Fruit fly (Drosophila melanogaster) whole organism, embryonic: ENCODE data around the gene CG11723.
A peak's percentile ranks its signal among the peaks of the same experiment; 100 is the strongest.

Experiments used
- Ada2b ChIP-seq: fragments of 200-800 bp; sonication (Bioruptor generic); IDR thresholded peaks from 2 replicates; pipeline ENCODE4 v1.3.6; 2022; ENCODE audit warnings: missing biosample characterization, missing genetic modification characterization
- Bdp1 ChIP-seq: fragments of 200-800 bp; sonication (Bioruptor generic); optimal IDR thresholded peaks from 3 replicates; lab custom pipeline; 2016; ENCODE audit warnings: missing biosample characterization, missing genetic modification characterization
- C15 ChIP-seq: fragments of 200-800 bp; sonication (Bioruptor generic); IDR thresholded peaks from 3 replicates; pipeline ENCODE4 v1.3.6; 2022; ENCODE audit warnings: missing biosample characterization, missing genetic modification characterization
- CG10147 ChIP-seq: fragments of 200-800 bp; sonication (Bioruptor generic); optimal IDR thresholded peaks from 2 replicates; lab custom pipeline; 2019; ENCODE audit warnings: missing biosample characterization, mild to moderate bottlenecking, missing genetic modification characterization, moderate library complexity
- CG10366 ChIP-seq: fragments of 200-800 bp; sonication (Bioruptor generic); IDR thresholded peaks from 2 replicates; pipeline ENCODE4 v1.3.6; 2022; ENCODE audit warnings: missing biosample characterization, missing genetic modification characterization
- CG10462 ChIP-seq: fragments of 200-800 bp; sonication (Bioruptor generic); optimal IDR thresholded peaks from 2 replicates; lab custom pipeline; 2016; ENCODE audit warnings: missing biosample characterization, missing genetic modification characterization
- CG11695 ChIP-seq: fragments of 200-800 bp; sonication (Bioruptor generic); IDR thresholded peaks from 3 replicates; pipeline ENCODE4 v1.3.6; 2022; ENCODE audit warnings: missing biosample characterization, missing genetic modification characterization
- CG12155 ChIP-seq: fragments of 200-800 bp; sonication (Bioruptor generic); optimal IDR thresholded peaks from 3 replicates; lab custom pipeline; 2016; ENCODE audit warnings: missing biosample characterization, missing genetic modification characterization
- CG12391 ChIP-seq: fragments of 200-800 bp; sonication (Bioruptor generic); optimal IDR thresholded peaks from 3 replicates; lab custom pipeline; 2018; ENCODE audit warnings: missing biosample characterization, mild to moderate bottlenecking, missing genetic modification characterization, moderate library complexity
- CG16779 ChIP-seq: fragments of 200-800 bp; sonication (Bioruptor generic); IDR thresholded peaks from 2 replicates; pipeline ENCODE4 v1.3.6; 2022; ENCODE audit warnings: missing biosample characterization, missing genetic modification characterization
- CG17186 ChIP-seq: fragments of 200-800 bp; sonication (Bioruptor generic); optimal IDR thresholded peaks from 3 replicates; lab custom pipeline; 2017; ENCODE audit warnings: missing biosample characterization, missing genetic modification reagents, missing genetic modification characterization
- CG17359 ChIP-seq: fragments of 200-800 bp; sonication (Bioruptor generic); optimal IDR thresholded peaks from 3 replicates; lab custom pipeline; 2018; ENCODE audit warnings: missing biosample characterization, mild to moderate bottlenecking, missing genetic modification characterization, moderate library complexity
- CG2199 ChIP-seq: fragments of 200-800 bp; sonication (Bioruptor generic); IDR thresholded peaks from 3 replicates; pipeline ENCODE4 v1.3.6; 2022; ENCODE audit warnings: missing biosample characterization, missing genetic modification characterization
- CG2875 ChIP-seq: fragments of 200-800 bp; sonication (Bioruptor generic); optimal IDR thresholded peaks from 2 replicates; lab custom pipeline; 2017; ENCODE audit warnings: missing biosample characterization, mild to moderate bottlenecking, missing genetic modification characterization, missing genetic modification reagents
- CG31441 ChIP-seq: fragments of 200-800 bp; sonication (Bioruptor generic); IDR thresholded peaks from 2 replicates; pipeline ENCODE4 v1.3.6; 2022; ENCODE audit warnings: missing biosample characterization, missing genetic modification characterization
- CG32532 ChIP-seq: fragments of 200-800 bp; sonication (Bioruptor generic); IDR thresholded peaks from 2 replicates; pipeline ENCODE4 v1.3.6; 2022; ENCODE audit warnings: missing biosample characterization, missing genetic modification characterization
- CG34376 ChIP-seq: fragments of 200-800 bp; sonication (Bioruptor generic); optimal IDR thresholded peaks from 2 replicates; lab custom pipeline; 2018; ENCODE audit warnings: missing biosample characterization, mild to moderate bottlenecking, missing genetic modification characterization
- CG3995 ChIP-seq: fragments of 200-800 bp; sonication (Bioruptor generic); optimal IDR thresholded peaks from 3 replicates; lab custom pipeline; 2016; ENCODE audit warnings: missing biosample characterization, missing genetic modification characterization
- CG4282 ChIP-seq: fragments of 200-800 bp; sonication (Bioruptor generic); optimal IDR thresholded peaks from 2 replicates; lab custom pipeline; 2016; ENCODE audit warnings: missing biosample characterization, missing genetic modification characterization
- CG6683 ChIP-seq: fragments of 200-800 bp; sonication (Bioruptor generic); optimal IDR thresholded peaks from 2 replicates; lab custom pipeline; 2017; ENCODE audit warnings: missing biosample characterization, mild to moderate bottlenecking, missing genetic modification characterization, missing genetic modification reagents
- CG6765 ChIP-seq: fragments of 200-800 bp; sonication (Bioruptor generic); optimal IDR thresholded peaks from 3 replicates; lab custom pipeline; 2017; ENCODE audit warnings: missing biosample characterization, mild to moderate bottlenecking, missing genetic modification characterization
- CG7963 ChIP-seq: fragments of 200-800 bp; sonication (Bioruptor generic); IDR thresholded peaks from 3 replicates; pipeline ENCODE4 v1.3.6; 2022; ENCODE audit warnings: missing biosample characterization, missing genetic modification characterization; ENCODE audit not compliant: partially characterized antibody
- CG8290 ChIP-seq, 3 experiments: fragments of 200-800 bp; sonication (Bioruptor generic); optimal IDR thresholded peaks; 2 replicates each; lab custom pipeline; 2016 to 2019; ENCODE audit warnings: missing biosample characterization in 3 of 3, missing genetic modification characterization in 3 of 3, mild to moderate bottlenecking in 2 of 3, moderate library complexity in 1 of 3
- CG9727 ChIP-seq: fragments of 200-800 bp; sonication (Bioruptor generic); optimal IDR thresholded peaks from 3 replicates; lab custom pipeline; 2017; ENCODE audit warnings: missing biosample characterization, mild to moderate bottlenecking, missing genetic modification characterization
- CG9876 ChIP-seq: fragments of 200-800 bp; sonication (Bioruptor generic); optimal IDR thresholded peaks from 2 replicates; lab custom pipeline; 2016; ENCODE audit warnings: missing biosample characterization, missing genetic modification characterization
- Dip3 ChIP-seq: fragments of 200-800 bp; sonication (Bioruptor generic); optimal IDR thresholded peaks from 3 replicates; lab custom pipeline; 2016; ENCODE audit warnings: missing biosample characterization, missing genetic modification characterization
- HHEX ChIP-seq: fragments of 200-800 bp; sonication (Bioruptor generic); optimal IDR thresholded peaks from 3 replicates; lab custom pipeline; 2017; ENCODE audit warnings: missing biosample characterization, mild to moderate bottlenecking, missing genetic modification characterization, missing genetic modification reagents
- Hmr ChIP-seq: fragments of 200-800 bp; sonication (Bioruptor generic); optimal IDR thresholded peaks from 3 replicates; lab custom pipeline; 2017; ENCODE audit warnings: mild to moderate bottlenecking, missing biosample characterization, missing genetic modification reagents, missing genetic modification characterization
- Jarid2 ChIP-seq: fragments of 200-800 bp; sonication (Bioruptor generic); optimal IDR thresholded peaks from 3 replicates; lab custom pipeline; 2017; ENCODE audit warnings: mild to moderate bottlenecking, missing biosample characterization, missing genetic modification reagents, missing genetic modification characterization
- MTF-1 ChIP-seq: fragments of 200-800 bp; sonication (Bioruptor generic); optimal IDR thresholded peaks from 2 replicates; lab custom pipeline; 2018; ENCODE audit warnings: missing biosample characterization, mild to moderate bottlenecking, missing genetic modification characterization, borderline replicate concordance
- Oaz ChIP-seq: fragments of 200-800 bp; sonication (Bioruptor generic); IDR thresholded peaks from 2 replicates; pipeline ENCODE4 v1.3.6; 2022; ENCODE audit warnings: missing biosample characterization, missing genetic modification characterization
- Pdp1 ChIP-seq, 2 experiments: fragments of 200-800 bp; sonication (Bioruptor generic); optimal IDR thresholded peaks; 3 replicates each; lab custom pipeline; 2016; ENCODE audit warnings: missing biosample characterization in 2 of 2, missing genetic modification characterization in 2 of 2, mild to moderate bottlenecking in 1 of 2, moderate library complexity in 1 of 2
- Scr ChIP-seq: fragments of 200-800 bp; sonication (Bioruptor generic); IDR thresholded peaks from 2 replicates; pipeline ENCODE4 v1.3.6; 2022; ENCODE audit warnings: missing biosample characterization, missing genetic modification characterization; ENCODE audit not compliant: partially characterized antibody
- Taf1 ChIP-seq: fragments of 200-800 bp; sonication (Bioruptor generic); IDR thresholded peaks from 2 replicates; pipeline ENCODE4 v1.3.6; 2022; ENCODE audit warnings: missing biosample characterization, missing genetic modification characterization
- ab ChIP-seq: fragments of 200-800 bp; sonication (Bioruptor generic); optimal IDR thresholded peaks from 2 replicates; lab custom pipeline; 2016; ENCODE audit warnings: missing biosample characterization, missing genetic modification characterization
- dimm ChIP-seq: fragments of 200-800 bp; sonication (Bioruptor generic); IDR thresholded peaks from 2 replicates; pipeline ENCODE4 v1.3.6; 2022; ENCODE audit warnings: missing biosample characterization, missing genetic modification characterization
- dysf ChIP-seq: fragments of 200-800 bp; sonication (Bioruptor generic); IDR thresholded peaks from 3 replicates; pipeline ENCODE4 v1.3.6; 2022; ENCODE audit warnings: missing biosample characterization, missing genetic modification characterization
- eyg ChIP-seq: fragments of 200-800 bp; sonication (Bioruptor generic); optimal IDR thresholded peaks from 3 replicates; lab custom pipeline; 2016; ENCODE audit warnings: missing biosample characterization, missing genetic modification characterization
- fu2 ChIP-seq: fragments of 200-800 bp; sonication (Bioruptor generic); optimal IDR thresholded peaks from 2 replicates; lab custom pipeline; 2016; ENCODE audit warnings: missing biosample characterization, missing genetic modification characterization
- gcm2 ChIP-seq: fragments of 200-800 bp; sonication (Bioruptor generic); optimal IDR thresholded peaks from 2 replicates; lab custom pipeline; 2016; ENCODE audit warnings: missing biosample characterization, missing genetic modification characterization
- hkb ChIP-seq, 2 experiments: fragments of 200-800 bp in 1 of 2; fragments of >200 bp in 1 of 2; sonication (Bioruptor generic) in 1 of 2; IDR thresholded peaks in 1 of 2; optimal IDR thresholded peaks in 1 of 2; 2 replicates each; pipeline versions ENCODE4 v1.3.6 to Lab custom; 2017 to 2022; ENCODE audit warnings: missing biosample characterization in 1 of 2, missing genetic modification characterization in 1 of 2
- p53 ChIP-seq: fragments of 200-800 bp; sonication (Bioruptor generic); optimal IDR thresholded peaks from 2 replicates; lab custom pipeline; 2016; ENCODE audit warnings: missing biosample characterization, missing genetic modification characterization
- pnt ChIP-seq: fragments of 200-800 bp; sonication (Bioruptor generic); optimal IDR thresholded peaks from 3 replicates; lab custom pipeline; 2016; ENCODE audit warnings: missing biosample characterization, missing genetic modification characterization
- ranshi ChIP-seq: fragments of 200-800 bp; sonication (Bioruptor generic); IDR thresholded peaks from 2 replicates; pipeline ENCODE4 v1.3.6; 2022; ENCODE audit warnings: missing biosample characterization, missing genetic modification characterization
- salm ChIP-seq: fragments of 200-800 bp; sonication (Bioruptor generic); optimal IDR thresholded peaks from 2 replicates; lab custom pipeline; 2018; ENCODE audit warnings: missing biosample characterization, mild to moderate bottlenecking, missing genetic modification characterization
- sens-2 ChIP-seq: fragments of 200-800 bp; sonication (Bioruptor generic); IDR thresholded peaks from 2 replicates; pipeline ENCODE4 v1.3.6; 2022; ENCODE audit warnings: missing biosample characterization, missing genetic modification characterization
- so ChIP-seq: fragments of 200-800 bp; sonication (Bioruptor generic); IDR thresholded peaks from 3 replicates; pipeline ENCODE4 v1.3.6; 2022; ENCODE audit warnings: missing biosample characterization, missing genetic modification characterization
- sr ChIP-seq: fragments of 200-800 bp; sonication (Bioruptor generic); IDR thresholded peaks from 3 replicates; pipeline ENCODE4 v1.3.6; 2022; ENCODE audit warnings: missing biosample characterization, missing genetic modification characterization

CG11723 gene

dm6 chr2L:2177969-2178809 lies 31.1 kb upstream of the CG11723 start, which contains the start of gene aop (continued):
- TF ChIP-seq Oaz, result no peak
- TF ChIP-seq C15, result no peak
- no peak for TF ChIP-seq CG6683 (GFP tag; lab: Kevin White, UChicago)
- TF ChIP-seq CG8290 (GFP tag; optimal IDR thresholded peaks at IDR 0.05; lab: Kevin White, UChicago), result no peak
- TF ChIP-seq CG8290 (tag; optimal IDR thresholded peaks at IDR 0.05; lab: Kevin White, UChicago), result peak in 1 of 2 experiments; percentile 72
- TF ChIP-seq CG7963 (GFP tag; lab: Robert Waterston, UW), result peak; percentile 21; the same call in 1 of the 3 replicates
- TF ChIP-seq hkb (optimal IDR thresholded peaks at IDR 0.05; lab: Kevin White, UChicago), result no peak
- TF ChIP-seq hkb (GFP tag; IDR thresholded peaks at IDR 0.05; lab: Robert Waterston, UW), result no peak
- no peak for TF ChIP-seq CG16779 (GFP tag; lab: Robert Waterston, UW)
- peak; percentile 8 for TF ChIP-seq CG17186
- no peak for TF ChIP-seq HHEX (GFP tag; lab: Kevin White, UChicago)
- TF ChIP-seq CG2199 (GFP tag; lab: Robert Waterston, UW), result no peak
- TF ChIP-seq CG31441, result peak; percentile 33; the same call in 1 of the 2 replicates
- peak; percentile 5 for TF ChIP-seq Hmr (GFP tag; lab: Kevin White, UChicago)
- no peak; the same call in 2 of the 3 replicates for TF ChIP-seq dysf (GFP tag; lab: Robert Waterston, UW)
- peak; percentile 30 for TF ChIP-seq CG6765 (GFP tag; lab: Kevin White, UChicago)
- no peak for TF ChIP-seq CG10366 (GFP tag; lab: Robert Waterston, UW)
- TF ChIP-seq CG34376 (GFP tag; lab: Kevin White, UChicago), result peak; percentile 32
- TF ChIP-seq Pdp1 (GFP tag; optimal IDR thresholded peaks at IDR 0.05; lab: Kevin White, UChicago), result no peak
- no peak for TF ChIP-seq fu2 (GFP tag; lab: Kevin White, UChicago)
- TF ChIP-seq Jarid2 (GFP tag; lab: Kevin White, UChicago), result peak; percentile 98
- TF ChIP-seq CG9727, result peak; percentile 27
- peak; percentile 35 for TF ChIP-seq CG17359
- no peak for TF ChIP-seq ab (GFP tag; lab: Kevin White, UChicago)
- TF ChIP-seq Scr (GFP tag; lab: Robert Waterston, UW), result no peak
- TF ChIP-seq ranshi (GFP tag; lab: Robert Waterston, UW), result no peak; the same call in 1 of the 2 replicates
- TF ChIP-seq dimm (GFP tag; lab: Robert Waterston, UW), result no peak
- TF ChIP-seq Taf1 (GFP tag; lab: Robert Waterston, UW), result no peak
- TF ChIP-seq sr (GFP tag; lab: Robert Waterston, UW), result peak; percentile 73; the same call in 2 of the 3 replicates
- no peak for TF ChIP-seq CG3995 (GFP tag; lab: Kevin White, UChicago)
- no peak for TF ChIP-seq gcm2 (GFP tag; lab: Kevin White, UChicago)
- TF ChIP-seq CG10147 (GFP tag; lab: Kevin White, UChicago), result no peak
- TF ChIP-seq CG12391 (tag; lab: Kevin White, UChicago), result peak; percentile 22
- TF ChIP-seq p53 (GFP tag; lab: Kevin White, UChicago), result peak; percentile 98
- TF ChIP-seq Bdp1 (GFP tag; lab: Kevin White, UChicago), result peak; percentile 34
- no peak for TF ChIP-seq Ada2b (GFP tag; lab: Robert Waterston, UW)
- no peak for TF ChIP-seq pnt (GFP tag; lab: Kevin White, UChicago)
- TF ChIP-seq CG11695 (GFP tag; lab: Robert Waterston, UW), result no peak
- TF ChIP-seq CG4282 (GFP tag; lab: Kevin White, UChicago), result no peak
- no peak for TF ChIP-seq CG10462 (GFP tag; lab: Kevin White, UChicago)
- peak; percentile 49; the same call in 2 of the 3 replicates for TF ChIP-seq so (GFP tag; lab: Robert Waterston, UW)
- TF ChIP-seq eyg (GFP tag; lab: Kevin White, UChicago), result peak; percentile 31
- no peak for TF ChIP-seq Dip3 (GFP tag; lab: Kevin White, UChicago)
- TF ChIP-seq sens-2 (GFP tag; lab: Robert Waterston, UW), result no peak
- no peak for TF ChIP-seq CG9876 (GFP tag; lab: Kevin White, UChicago)
- peak; percentile 42 for TF ChIP-seq CG12155 (GFP tag; lab: Kevin White, UChicago)
- TF ChIP-seq salm (tag; lab: Kevin White, UChicago), result no peak
- no peak for TF ChIP-seq CG2875
- TF ChIP-seq CG32532 (GFP tag; lab: Robert Waterston, UW), result no peak; the same call in 1 of the 2 replicates
- peak; percentile 48 for TF ChIP-seq MTF-1 (GFP tag; lab: Kevin White, UChicago)
